Fruit fly (Drosophila melanogaster): Measurements from ENCODE around the gene Elp4.

The Elp4 gene

dm6 chr2L:5483093-5483492 lies 40.8 kb upstream of the Elp4 start:
- TF ChIP-seq CG8301 (tag; optimal IDR thresholded peaks at IDR 0.05) (peak; percentile 40), D1 (tag; optimal IDR thresholded peaks at IDR 0.05) (peak; percentile 27), CG34367 (tag; optimal IDR thresholded peaks at IDR 0.05) (peak; percentile 45), fd96Ca (GFP tag; IDR thresholded peaks at IDR 0.05) (0 out of 3 replicates have a peak, but pooled peaks have one; percentile 52), Ets98B (GFP tag; IDR thresholded peaks at IDR 0.05) (peak; percentile 55), CG17806 (tag; optimal IDR thresholded peaks at IDR 0.05) (peak; percentile 70), CG10348 (GFP tag; IDR thresholded peaks at IDR 0.05) (no peak), Snoo (tag; optimal IDR thresholded peaks at IDR 0.05) (peak; percentile 53), CG9948 (tag; optimal IDR thresholded peaks at IDR 0.05) (peak; percentile 56), Pif1A (GFP tag; optimal IDR thresholded peaks at IDR 0.05) (peak; percentile 71), Pif1B (GFP tag; optimal IDR thresholded peaks at IDR 0.05) (peak; percentile 18), CG12605 (GFP tag; IDR thresholded peaks at IDR 0.05) (peak; percentile 61), rn (GFP tag; IDR thresholded peaks at IDR 0.05) (no peak), EcR (GFP tag; optimal IDR thresholded peaks at IDR 0.05) (no peak), CG14655 (GFP tag; optimal IDR thresholded peaks at IDR 0.05) (peak; percentile 52), CG15710 (tag; optimal IDR thresholded peaks at IDR 0.05) (peak; percentile 66), CG32121 (GFP tag; IDR thresholded peaks at IDR 0.05) (peak; percentile 37), CG8159 (tag; optimal IDR thresholded peaks at IDR 0.05) (peak; percentile 75), CG13204 (GFP tag; optimal IDR thresholded peaks at IDR 0.05) (peak; percentile 4), CG4496 (GFP tag; IDR thresholded peaks at IDR 0.05) (peak; percentile 63; the same call in 2 of the 3 replicates), gl (tag; optimal IDR thresholded peaks at IDR 0.05) (no peak)

dm6 chr2L:5489084-5489617 lies 34.8 kb upstream of the Elp4 start:
- TF ChIP-seq Ets98B (GFP tag; IDR thresholded peaks at IDR 0.05): no peak
- no peak for TF ChIP-seq CG15710 (tag; optimal IDR thresholded peaks at IDR 0.05)
- TF ChIP-seq CG12605 (GFP tag; IDR thresholded peaks at IDR 0.05): no peak
- no peak for TF ChIP-seq CG8301 (tag; optimal IDR thresholded peaks at IDR 0.05)
- no peak for TF ChIP-seq Pif1B (GFP tag; optimal IDR thresholded peaks at IDR 0.05)
- no peak for TF ChIP-seq CG8159 (tag; optimal IDR thresholded peaks at IDR 0.05)
- TF ChIP-seq CG10348 (GFP tag; IDR thresholded peaks at IDR 0.05): no peak
- no peak for TF ChIP-seq rn (GFP tag; IDR thresholded peaks at IDR 0.05)
- TF ChIP-seq Snoo (tag; optimal IDR thresholded peaks at IDR 0.05): no peak
- no peak for TF ChIP-seq Pif1A (GFP tag; optimal IDR thresholded peaks at IDR 0.05)
- no peak for TF ChIP-seq CG17806 (tag; optimal IDR thresholded peaks at IDR 0.05)
- no peak for TF ChIP-seq D1 (tag; optimal IDR thresholded peaks at IDR 0.05)
- TF ChIP-seq CG14655 (GFP tag; optimal IDR thresholded peaks at IDR 0.05): no peak
- no peak for TF ChIP-seq CG4496 (GFP tag; IDR thresholded peaks at IDR 0.05)
- no peak for TF ChIP-seq CG32121 (GFP tag; IDR thresholded peaks at IDR 0.05)

dm6 chr2L:5489757-5490359 lies 34.1 kb upstream of the Elp4 start:
- TF ChIP-seq Pif1B (GFP tag; optimal IDR thresholded peaks at IDR 0.05): peak; percentile 7
- no peak for TF ChIP-seq CG14655 (GFP tag; optimal IDR thresholded peaks at IDR 0.05)
- peak; percentile 38; the same call in 1 of the 3 replicates for TF ChIP-seq CG4496 (GFP tag; IDR thresholded peaks at IDR 0.05)
- TF ChIP-seq CG17806 (tag; optimal IDR thresholded peaks at IDR 0.05): no peak
- TF ChIP-seq CG8159 (tag; optimal IDR thresholded peaks at IDR 0.05): peak; percentile 11
- TF ChIP-seq Pif1A (GFP tag; optimal IDR thresholded peaks at IDR 0.05): peak; percentile 18
- TF ChIP-seq CG13204 (GFP tag; optimal IDR thresholded peaks at IDR 0.05): peak; percentile 49

dm6 chr2L:5491220-5491619 lies 32.7 kb upstream of the Elp4 start:
- peak; percentile 48; the same call in 1 of the 2 replicates for TF ChIP-seq CG12605 (GFP tag; IDR thresholded peaks at IDR 0.05)
- TF ChIP-seq CG17806 (tag; optimal IDR thresholded peaks at IDR 0.05): peak; percentile 70
- TF ChIP-seq Ets98B (GFP tag; IDR thresholded peaks at IDR 0.05): peak; percentile 44
- no peak for TF ChIP-seq EcR (GFP tag; optimal IDR thresholded peaks at IDR 0.05)
- peak; percentile 84 for TF ChIP-seq Pif1A (GFP tag; optimal IDR thresholded peaks at IDR 0.05)
- TF ChIP-seq Snoo (tag; optimal IDR thresholded peaks at IDR 0.05): peak; percentile 12
- peak; percentile 82 for TF ChIP-seq fd96Ca (GFP tag; IDR thresholded peaks at IDR 0.05)
- peak; percentile 56 for TF ChIP-seq CG13204 (GFP tag; optimal IDR thresholded peaks at IDR 0.05)
- TF ChIP-seq CG32121 (GFP tag; IDR thresholded peaks at IDR 0.05): no peak
- TF ChIP-seq Pif1B (GFP tag; optimal IDR thresholded peaks at IDR 0.05): peak; percentile 70
- no peak for TF ChIP-seq CG10348 (GFP tag; IDR thresholded peaks at IDR 0.05)
- TF ChIP-seq CG4496 (GFP tag; IDR thresholded peaks at IDR 0.05): peak; percentile 78
- peak; percentile 71 for TF ChIP-seq gl (tag; optimal IDR thresholded peaks at IDR 0.05)
- TF ChIP-seq CG15710 (tag; optimal IDR thresholded peaks at IDR 0.05): peak; percentile 73
- TF ChIP-seq D1 (tag; optimal IDR thresholded peaks at IDR 0.05): no peak
- TF ChIP-seq CG8301 (tag; optimal IDR thresholded peaks at IDR 0.05): peak; percentile 77
- TF ChIP-seq CG9948 (tag; optimal IDR thresholded peaks at IDR 0.05): peak; percentile 63
- peak; percentile 80 for TF ChIP-seq CG8159 (tag; optimal IDR thresholded peaks at IDR 0.05)
- TF ChIP-seq CG34367 (tag; optimal IDR thresholded peaks at IDR 0.05): peak; percentile 76
- TF ChIP-seq CG14655 (GFP tag; optimal IDR thresholded peaks at IDR 0.05): peak; percentile 84
- TF ChIP-seq rn (GFP tag; IDR thresholded peaks at IDR 0.05): peak; percentile 45; the same call in 1 of the 2 replicates

dm6 chr2L:5492924-5493323 lies 31.0 kb upstream of the Elp4 start:
- no peak for TF ChIP-seq rn (GFP tag; IDR thresholded peaks at IDR 0.05)
- TF ChIP-seq EcR (GFP tag; optimal IDR thresholded peaks at IDR 0.05): no peak
- peak; percentile 63 for TF ChIP-seq Pif1A (GFP tag; optimal IDR thresholded peaks at IDR 0.05)
- no peak for TF ChIP-seq CG12605 (GFP tag; IDR thresholded peaks at IDR 0.05)
- peak; percentile 29 for TF ChIP-seq CG14655 (GFP tag; optimal IDR thresholded peaks at IDR 0.05)
- no peak for TF ChIP-seq CG13204 (GFP tag; optimal IDR thresholded peaks at IDR 0.05)
- no peak for TF ChIP-seq CG8301 (tag; optimal IDR thresholded peaks at IDR 0.05)
- TF ChIP-seq D1 (tag; optimal IDR thresholded peaks at IDR 0.05): no peak
- peak; percentile 66 for TF ChIP-seq CG8159 (tag; optimal IDR thresholded peaks at IDR 0.05)
- peak; percentile 45 for TF ChIP-seq Pif1B (GFP tag; optimal IDR thresholded peaks at IDR 0.05)
- peak; percentile 67 for TF ChIP-seq CG17806 (tag; optimal IDR thresholded peaks at IDR 0.05)
- TF ChIP-seq fd96Ca (GFP tag; IDR thresholded peaks at IDR 0.05): 0 out of 3 replicates have a peak, but pooled peaks have one; percentile 12
- peak; percentile 58 for TF ChIP-seq CG34367 (tag; optimal IDR thresholded peaks at IDR 0.05)
- TF ChIP-seq gl (tag; optimal IDR thresholded peaks at IDR 0.05): no peak
- peak; percentile 67 for TF ChIP-seq CG15710 (tag; optimal IDR thresholded peaks at IDR 0.05)
- TF ChIP-seq CG4496 (GFP tag; IDR thresholded peaks at IDR 0.05): peak; percentile 49; the same call in 1 of the 3 replicates
- TF ChIP-seq CG9948 (tag; optimal IDR thresholded peaks at IDR 0.05): peak; percentile 62
- TF ChIP-seq CG10348 (GFP tag; IDR thresholded peaks at IDR 0.05): no peak
- TF ChIP-seq CG32121 (GFP tag; IDR thresholded peaks at IDR 0.05): no peak
- TF ChIP-seq Ets98B (GFP tag; IDR thresholded peaks at IDR 0.05): no peak
- peak; percentile 73 for TF ChIP-seq Snoo (tag; optimal IDR thresholded peaks at IDR 0.05)

All from whole organism, pupa.